Fruit fly (Drosophila melanogaster) whole organism, embryonic: ENCODE measurements around the gene CG45544.

Experiments
- B-H2 ChIP-seq: fragments of 200-800 bp; sonication (Bioruptor generic); optimal IDR thresholded peaks from 2 replicates; lab custom pipeline; 2018; ENCODE audit warnings: missing biosample characterization, mild to moderate bottlenecking, missing genetic modification characterization
- Bdp1 ChIP-seq: fragments of 200-800 bp; sonication (Bioruptor generic); optimal IDR thresholded peaks from 3 replicates; lab custom pipeline; 2016; ENCODE audit warnings: missing biosample characterization, missing genetic modification characterization
- BtbVII ChIP-seq: fragments of 200-800 bp; sonication (Bioruptor generic); optimal IDR thresholded peaks from 3 replicates; lab custom pipeline; 2017; ENCODE audit warnings: missing biosample characterization, mild to moderate bottlenecking, missing genetic modification characterization
- CG11398 ChIP-seq: fragments of 200-800 bp; sonication (Bioruptor generic); optimal IDR thresholded peaks from 2 replicates; lab custom pipeline; 2016; ENCODE audit warnings: missing biosample characterization, missing genetic modification characterization
- CG12391 ChIP-seq: fragments of 200-800 bp; sonication (Bioruptor generic); optimal IDR thresholded peaks from 3 replicates; lab custom pipeline; 2018; ENCODE audit warnings: missing biosample characterization, mild to moderate bottlenecking, missing genetic modification characterization, moderate library complexity
- CG12744 ChIP-seq: fragments of 200-800 bp; sonication (Bioruptor generic); optimal IDR thresholded peaks from 2 replicates; lab custom pipeline; 2016; ENCODE audit warnings: missing biosample characterization, missing genetic modification characterization
- CG14014 ChIP-seq: fragments of 200-800 bp; sonication (Bioruptor generic); IDR thresholded peaks from 2 replicates; pipeline ENCODE4 v1.3.6; 2022; ENCODE audit warnings: missing biosample characterization, missing genetic modification characterization
- CG14860 ChIP-seq: fragments of 200-800 bp; sonication (Bioruptor generic); IDR thresholded peaks from 3 replicates; pipeline ENCODE4 v1.3.6; 2022; ENCODE audit warnings: missing biosample characterization, missing genetic modification characterization; ENCODE audit not compliant: partially characterized antibody
- CG15073 ChIP-seq: fragments of 200-800 bp; sonication (Bioruptor generic); optimal IDR thresholded peaks from 2 replicates; lab custom pipeline; 2016; ENCODE audit warnings: missing biosample characterization, missing genetic modification characterization
- CG1603 ChIP-seq: fragments of 200-800 bp; sonication (Bioruptor generic); optimal IDR thresholded peaks from 2 replicates; lab custom pipeline; 2019; ENCODE audit warnings: missing biosample characterization, mild to moderate bottlenecking, missing genetic modification characterization, moderate library complexity
- CG16813 ChIP-seq: fragments of 200-800 bp; sonication (Bioruptor generic); IDR thresholded peaks from 3 replicates; pipeline ENCODE4 v1.3.6; 2022; ENCODE audit warnings: missing biosample characterization, missing genetic modification characterization; ENCODE audit not compliant: partially characterized antibody
- CG17186 ChIP-seq: fragments of 200-800 bp; sonication (Bioruptor generic); optimal IDR thresholded peaks from 3 replicates; lab custom pipeline; 2017; ENCODE audit warnings: missing biosample characterization, missing genetic modification reagents, missing genetic modification characterization
- CG17359 ChIP-seq: fragments of 200-800 bp; sonication (Bioruptor generic); optimal IDR thresholded peaks from 3 replicates; lab custom pipeline; 2018; ENCODE audit warnings: missing biosample characterization, mild to moderate bottlenecking, missing genetic modification characterization, moderate library complexity
- CG2116 ChIP-seq: fragments of 200-800 bp; sonication (Bioruptor generic); optimal IDR thresholded peaks from 3 replicates; lab custom pipeline; 2018; ENCODE audit warnings: missing biosample characterization, mild to moderate bottlenecking, missing genetic modification characterization
- CG30020 ChIP-seq: fragments of 200-800 bp; optimal IDR thresholded peaks from 2 replicates; lab custom pipeline; 2019; ENCODE audit warnings: missing biosample characterization, mild to moderate bottlenecking, missing genetic modification characterization, moderate library complexity
- CG3838 ChIP-seq: fragments of 200-800 bp; sonication (Bioruptor generic); optimal IDR thresholded peaks from 3 replicates; lab custom pipeline; 2016; ENCODE audit warnings: missing biosample characterization, missing genetic modification characterization
- CG4360 ChIP-seq: fragments of 200-800 bp; sonication (Bioruptor generic); IDR thresholded peaks from 2 replicates; pipeline ENCODE4 v1.3.6; 2022; ENCODE audit warnings: missing biosample characterization, missing genetic modification characterization
- CG4404 ChIP-seq: fragments of 200-800 bp; sonication (Bioruptor generic); IDR thresholded peaks from 2 replicates; pipeline ENCODE4 v1.3.6; 2022; ENCODE audit warnings: missing biosample characterization, missing genetic modification characterization
- CG6654 ChIP-seq: fragments of 200-800 bp; sonication (Bioruptor generic); optimal IDR thresholded peaks from 2 replicates; lab custom pipeline; 2017; ENCODE audit warnings: missing biosample characterization, mild to moderate bottlenecking, missing genetic modification characterization
- CG8290 ChIP-seq, 3 experiments: fragments of 200-800 bp; sonication (Bioruptor generic); optimal IDR thresholded peaks; 2 replicates each; lab custom pipeline; 2016 to 2019; ENCODE audit warnings: missing biosample characterization in 3 of 3, missing genetic modification characterization in 3 of 3, mild to moderate bottlenecking in 2 of 3, moderate library complexity in 1 of 3
- CrebB ChIP-seq: fragments of 200-800 bp; sonication (Bioruptor generic); optimal IDR thresholded peaks from 3 replicates; lab custom pipeline; 2018; ENCODE audit warnings: missing biosample characterization, mild to moderate bottlenecking, missing genetic modification characterization
- D19B ChIP-seq: fragments of 200-800 bp; sonication (Bioruptor generic); optimal IDR thresholded peaks from 2 replicates; lab custom pipeline; 2017; ENCODE audit warnings: missing biosample characterization, mild to moderate bottlenecking, missing genetic modification characterization
- Dfd ChIP-seq, 2 experiments: fragments of >200 bp; optimal IDR thresholded peaks; 2 replicates each; lab custom pipeline; 2017; ENCODE audit warnings: missing biosample characterization in 2 of 2, missing genetic modification characterization in 2 of 2
- Dll ChIP-seq: fragments of 200-800 bp; sonication (Bioruptor generic); IDR thresholded peaks from 4 replicates; pipeline ENCODE4 v1.3.6; 2022; ENCODE audit warnings: missing biosample characterization, missing genetic modification characterization; ENCODE audit not compliant: partially characterized antibody
- Ets97D ChIP-seq: fragments of 200-800 bp; sonication (Bioruptor generic); optimal IDR thresholded peaks from 3 replicates; lab custom pipeline; 2016; ENCODE audit warnings: missing biosample characterization, missing genetic modification characterization
- Lim3 ChIP-seq: fragments of 200-800 bp; sonication (Bioruptor generic); IDR thresholded peaks from 2 replicates; pipeline ENCODE4 v1.3.6; 2022; ENCODE audit warnings: missing biosample characterization, missing genetic modification characterization
- MTF-1 ChIP-seq: fragments of 200-800 bp; sonication (Bioruptor generic); optimal IDR thresholded peaks from 2 replicates; lab custom pipeline; 2018; ENCODE audit warnings: missing biosample characterization, mild to moderate bottlenecking, missing genetic modification characterization, borderline replicate concordance
- Opbp ChIP-seq: fragments of 200-800 bp; sonication (Bioruptor generic); IDR thresholded peaks from 3 replicates; pipeline ENCODE4 v1.3.6; 2022; ENCODE audit warnings: missing biosample characterization, missing genetic modification characterization; ENCODE audit not compliant: partially characterized antibody
- Ssrp ChIP-seq: fragments of 200-800 bp; sonication (Bioruptor generic); optimal IDR thresholded peaks from 2 replicates; lab custom pipeline; 2018; ENCODE audit warnings: missing biosample characterization, mild to moderate bottlenecking, missing genetic modification characterization, moderate library complexity
- ab ChIP-seq: fragments of 200-800 bp; sonication (Bioruptor generic); optimal IDR thresholded peaks from 2 replicates; lab custom pipeline; 2016; ENCODE audit warnings: missing biosample characterization, missing genetic modification characterization
- ara ChIP-seq: fragments of 200-800 bp; sonication (Bioruptor generic); IDR thresholded peaks from 2 replicates; pipeline ENCODE4 v1.3.6; 2022; ENCODE audit warnings: missing biosample characterization, missing genetic modification characterization
- ash1 ChIP-seq: fragments of 200-800 bp; sonication (Bioruptor generic); optimal IDR thresholded peaks from 2 replicates; lab custom pipeline; 2018; ENCODE audit warnings: missing biosample characterization, mild to moderate bottlenecking, missing genetic modification characterization
- br ChIP-seq: fragments of >200 bp; optimal IDR thresholded peaks from 2 replicates; lab custom pipeline; 2017
- dan ChIP-seq: fragments of 200-800 bp; sonication (Bioruptor generic); IDR thresholded peaks from 2 replicates; pipeline ENCODE4 v1.3.6; 2022; ENCODE audit warnings: missing biosample characterization, missing genetic modification characterization
- dati ChIP-seq: fragments of 200-800 bp; sonication (Bioruptor generic); IDR thresholded peaks from 2 replicates; pipeline ENCODE4 v1.3.6; 2022; ENCODE audit warnings: missing biosample characterization, missing genetic modification characterization
- dm ChIP-seq: fragments of 200-800 bp; sonication (Bioruptor generic); optimal IDR thresholded peaks from 3 replicates; lab custom pipeline; 2016; ENCODE audit warnings: missing biosample characterization, missing genetic modification characterization
- dpn ChIP-seq, 2 experiments: fragments of 200-800 bp; sonication (Bioruptor generic); optimal IDR thresholded peaks; 3 replicates each; lab custom pipeline; 2016; ENCODE audit warnings: missing biosample characterization in 2 of 2, missing genetic modification characterization in 2 of 2
- fd3F ChIP-seq: fragments of 200-800 bp; sonication (Bioruptor generic); optimal IDR thresholded peaks from 2 replicates; lab custom pipeline; 2018; ENCODE audit warnings: missing biosample characterization, mild to moderate bottlenecking, missing genetic modification characterization, moderate library complexity
- gce ChIP-seq: fragments of 200-800 bp; sonication (Bioruptor generic); IDR thresholded peaks from 3 replicates; pipeline ENCODE4 v1.3.6; 2022; ENCODE audit warnings: missing biosample characterization, missing genetic modification characterization
- ham ChIP-seq: fragments of 200-800 bp; sonication (Bioruptor generic); IDR thresholded peaks from 2 replicates; pipeline ENCODE4 v1.3.6; 2022; ENCODE audit warnings: missing biosample characterization, missing genetic modification characterization
- hkb ChIP-seq, 2 experiments: fragments of 200-800 bp in 1 of 2; fragments of >200 bp in 1 of 2; sonication (Bioruptor generic) in 1 of 2; IDR thresholded peaks in 1 of 2; optimal IDR thresholded peaks in 1 of 2; 2 replicates each; pipeline versions ENCODE4 v1.3.6 to Lab custom; 2017 to 2022; ENCODE audit warnings: missing biosample characterization in 1 of 2, missing genetic modification characterization in 1 of 2
- klu ChIP-seq: fragments of 200-800 bp; sonication (Bioruptor generic); IDR thresholded peaks from 2 replicates; pipeline ENCODE4 v1.3.6; 2022; ENCODE audit warnings: missing biosample characterization, missing genetic modification characterization
- pan ChIP-seq, 4 experiments: fragments of >200 bp in 3 of 4; fragments of 200-800 bp in 1 of 4; sonication (Bioruptor generic) in 1 of 4; optimal IDR thresholded peaks in 3 of 4; IDR thresholded peaks in 1 of 4; 2 replicates each; pipeline versions ENCODE4 v1.3.6 to Lab custom; 2017 to 2022; ENCODE audit warnings: missing biosample characterization in 2 of 4, missing genetic modification characterization in 2 of 4, mixed read lengths in 1 of 4
- ro ChIP-seq: fragments of 200-800 bp; sonication (Bioruptor generic); IDR thresholded peaks from 2 replicates; pipeline ENCODE4 v1.3.6; 2022; ENCODE audit warnings: missing biosample characterization, missing genetic modification characterization
- slou ChIP-seq: fragments of 200-800 bp; sonication (Bioruptor generic); optimal IDR thresholded peaks from 3 replicates; lab custom pipeline; 2016; ENCODE audit warnings: missing biosample characterization, missing genetic modification characterization
- twi ChIP-seq: fragments of 200-800 bp; optimal IDR thresholded peaks from 2 replicates; lab custom pipeline; 2019; ENCODE audit warnings: missing biosample characterization, mild to moderate bottlenecking, missing genetic modification characterization, moderate library complexity
- usp ChIP-seq: fragments of >200 bp; optimal IDR thresholded peaks from 2 replicates; lab custom pipeline; 2017; ENCODE audit warnings: missing biosample characterization, missing genetic modification characterization
- wor ChIP-seq: fragments of 200-800 bp; sonication (Bioruptor generic); IDR thresholded peaks from 2 replicates; pipeline ENCODE4 v1.3.6; 2022; ENCODE audit warnings: missing biosample characterization, missing genetic modification characterization
- zfh1 ChIP-seq: fragments of 200-800 bp; sonication (Bioruptor generic); IDR thresholded peaks from 3 replicates; pipeline ENCODE4 v1.3.6; 2022; ENCODE audit warnings: missing biosample characterization, missing genetic modification characterization

Gene CG45544

dm6 chr3R:29207012-29207656 lies 49.2 kb upstream of the CG45544 start (continued):
- TF ChIP-seq MTF-1 (peak; percentile 42), CrebB (tag; lab: Kevin White, UChicago) (no peak), fd3F (GFP tag; lab: Kevin White, UChicago) (peak; percentile 80), br (lab: Kevin White, UChicago) (no peak), CG30020 (no peak), CG12391 (tag; lab: Kevin White, UChicago) (peak; percentile 50), dan (GFP tag; lab: Robert Waterston, UW) (no peak), wor (GFP tag; lab: Robert Waterston, UW) (peak; percentile 39; the same call in 1 of the 2 replicates), CG16813 (GFP tag; lab: Robert Waterston, UW) (no peak), ham (GFP tag; lab: Robert Waterston, UW) (no peak), Ssrp (peak; percentile 51), slou (GFP tag; lab: Kevin White, UChicago) (no peak), CG6654 (GFP tag; lab: Kevin White, UChicago) (no peak), CG2116 (GFP tag; lab: Kevin White, UChicago) (no peak), CG12744 (GFP tag; lab: Kevin White, UChicago) (no peak), usp (no peak), CG3838 (GFP tag; lab: Kevin White, UChicago) (no peak), B-H2 (GFP tag; lab: Kevin White, UChicago) (peak; percentile 6), ab (GFP tag; lab: Kevin White, UChicago) (no peak), CG17186 (GFP tag; lab: Kevin White, UChicago) (no peak), CG4360 (GFP tag; lab: Robert Waterston, UW) (peak; percentile 65), klu (GFP tag; lab: Robert Waterston, UW) (0 out of 2 replicates have a peak, but pooled peaks have one; percentile 50), hkb (optimal IDR thresholded peaks at IDR 0.05; lab: Kevin White, UChicago) (no peak), hkb (GFP tag; IDR thresholded peaks at IDR 0.05; lab: Robert Waterston, UW) (peak; percentile 74), CG14014 (GFP tag; lab: Robert Waterston, UW) (peak; percentile 83), ro (no peak), pan (optimal IDR thresholded peaks at IDR 0.05; lab: Kevin White, UChicago) (no peak), pan (GFP tag; optimal IDR thresholded peaks at IDR 0.05 in 1 of 2, IDR thresholded peaks at IDR 0.05 in 1 of 2) (peak in 1 of 2 experiments; percentile 85), dati (GFP tag; lab: Robert Waterston, UW) (no peak), ara (GFP tag; lab: Robert Waterston, UW) (peak; percentile 69), Lim3 (GFP tag; lab: Robert Waterston, UW) (no peak), BtbVII (peak; percentile 54), CG8290 (GFP tag; optimal IDR thresholded peaks at IDR 0.05; lab: Kevin White, UChicago) (no peak), CG8290 (tag; optimal IDR thresholded peaks at IDR 0.05; lab: Kevin White, UChicago) (peak in 1 of 2 experiments; percentile 13), zfh1 (GFP tag; lab: Robert Waterston, UW) (peak; percentile 79), dm (GFP tag; lab: Kevin White, UChicago) (no peak), Bdp1 (GFP tag; lab: Kevin White, UChicago) (no peak), CG15073 (GFP tag; lab: Kevin White, UChicago) (no peak), Dll (GFP tag; lab: Robert Waterston, UW) (no peak), Opbp (GFP tag; lab: Robert Waterston, UW) (no peak), CG17359 (tag; lab: Kevin White, UChicago) (peak; percentile 72), gce (0 out of 3 replicates have a peak, but pooled peaks have one; percentile 51), D19B (GFP tag; lab: Kevin White, UChicago) (peak; percentile 30), CG11398 (GFP tag; lab: Kevin White, UChicago) (no peak), CG1603 (tag; lab: Kevin White, UChicago) (no peak), twi (tag; lab: Kevin White, UChicago) (peak; percentile 4), ash1 (no peak), CG4404 (GFP tag; lab: Robert Waterston, UW) (no peak), CG14860 (GFP tag; lab: Robert Waterston, UW) (no peak), Ets97D (GFP tag; lab: Kevin White, UChicago) (no peak), dpn (GFP tag; optimal IDR thresholded peaks at IDR 0.05; lab: Kevin White, UChicago) (peak in 1 of 2 experiments; percentile 61), Dfd (GFP tag; optimal IDR thresholded peaks at IDR 0.05; lab: Kevin White, UChicago) (no peak)
